Fruit fly (Drosophila melanogaster) whole organism, prepupa: ENCODE results near the gene CG33639.
A peak's percentile ranks its signal among the peaks of the same experiment; 100 is the strongest.

Experiments used
- Blimp-1 ChIP-seq: fragments of 200-800 bp; sonication (Bioruptor generic); optimal IDR thresholded peaks from 3 replicates; lab custom pipeline; 2017; ENCODE audit warnings: missing biosample characterization, missing genetic modification characterization, mild to moderate bottlenecking, moderate library complexity, missing genetic modification reagents
- CG10631 ChIP-seq: fragments of 200-800 bp; sonication (Bioruptor generic); optimal IDR thresholded peaks from 2 replicates; lab custom pipeline; 2016; ENCODE audit warnings: missing biosample characterization, missing genetic modification characterization
- CG11294 ChIP-seq: fragments of 200-800 bp; sonication (Bioruptor generic); IDR thresholded peaks from 2 replicates; pipeline ENCODE4 v1.3.6; 2022; ENCODE audit warnings: missing biosample characterization, missing genetic modification characterization
- CG11902 ChIP-seq: fragments of 200-800 bp; sonication (Bioruptor generic); optimal IDR thresholded peaks from 3 replicates; lab custom pipeline; 2016; ENCODE audit warnings: missing biosample characterization, missing genetic modification characterization
- CG15336 ChIP-seq: fragments of 200-800 bp; sonication (Bioruptor generic); IDR thresholded peaks from 2 replicates; pipeline ENCODE4 v1.3.6; 2022; ENCODE audit warnings: missing biosample characterization, missing genetic modification characterization
- CG1621 ChIP-seq: fragments of 200-800 bp; sonication (Bioruptor generic); optimal IDR thresholded peaks from 3 replicates; lab custom pipeline; 2018; ENCODE audit warnings: missing biosample characterization, mild to moderate bottlenecking, missing genetic modification characterization
- CG3032 ChIP-seq: fragments of 200-800 bp; optimal IDR thresholded peaks from 2 replicates; lab custom pipeline; 2019; ENCODE audit warnings: missing biosample characterization, mild to moderate bottlenecking, missing genetic modification characterization, moderate library complexity
- CG31627 ChIP-seq: fragments of 200-800 bp; sonication (Bioruptor generic); optimal IDR thresholded peaks from 3 replicates; lab custom pipeline; 2016; ENCODE audit warnings: missing biosample characterization, missing genetic modification characterization
- CG32006 ChIP-seq: fragments of 200-800 bp; sonication (Bioruptor generic); optimal IDR thresholded peaks from 3 replicates; lab custom pipeline; 2017; ENCODE audit warnings: missing biosample characterization, mild to moderate bottlenecking, missing genetic modification characterization
- CG34406 ChIP-seq: fragments of 200-800 bp; sonication (Bioruptor generic); optimal IDR thresholded peaks from 3 replicates; lab custom pipeline; 2016; ENCODE audit warnings: missing biosample characterization, missing genetic modification characterization
- CG3919 ChIP-seq: fragments of 200-800 bp; sonication (Bioruptor generic); optimal IDR thresholded peaks from 3 replicates; lab custom pipeline; 2016; ENCODE audit warnings: missing biosample characterization, missing genetic modification characterization
- CG4318 ChIP-seq: fragments of 200-800 bp; sonication (Bioruptor generic); optimal IDR thresholded peaks from 3 replicates; lab custom pipeline; 2017; ENCODE audit warnings: missing biosample characterization, mild to moderate bottlenecking, missing genetic modification characterization
- CG6276 ChIP-seq: fragments of 200-800 bp; sonication (Bioruptor generic); optimal IDR thresholded peaks from 2 replicates; lab custom pipeline; 2017; ENCODE audit warnings: missing biosample characterization, mild to moderate bottlenecking, missing genetic modification characterization
- CG6808 ChIP-seq: fragments of 200-800 bp; sonication (Bioruptor generic); optimal IDR thresholded peaks from 3 replicates; lab custom pipeline; 2017; ENCODE audit warnings: missing biosample characterization, missing genetic modification characterization, mild to moderate bottlenecking, moderate library complexity, missing genetic modification reagents
- CG6854 ChIP-seq: fragments of 200-800 bp; sonication (Bioruptor generic); optimal IDR thresholded peaks from 2 replicates; lab custom pipeline; 2017; ENCODE audit warnings: missing biosample characterization, mild to moderate bottlenecking, missing genetic modification characterization
- CG8119 ChIP-seq: fragments of 200-800 bp; sonication (Bioruptor generic); IDR thresholded peaks from 3 replicates; pipeline ENCODE4 v1.3.6; 2022; ENCODE audit warnings: missing biosample characterization, missing genetic modification characterization
- CG9139 ChIP-seq: fragments of 200-800 bp; sonication (Bioruptor generic); optimal IDR thresholded peaks from 3 replicates; lab custom pipeline; 2017; ENCODE audit warnings: missing biosample characterization, mild to moderate bottlenecking, missing genetic modification characterization
- Eip75B ChIP-seq: fragments of 200-800 bp; sonication (Bioruptor generic); optimal IDR thresholded peaks from 3 replicates; lab custom pipeline; 2016; ENCODE audit warnings: missing biosample characterization, missing genetic modification characterization
- Eip78C ChIP-seq: fragments of 200-800 bp; sonication (Bioruptor generic); peaks from one replicate; lab custom pipeline; 2016; ENCODE audit warnings: missing biosample characterization, missing genetic modification characterization
- Eip93F ChIP-seq: fragments of 200-800 bp; sonication (Bioruptor generic); optimal IDR thresholded peaks from 2 replicates; lab custom pipeline; 2016; ENCODE audit warnings: missing biosample characterization, mild to moderate bottlenecking, missing genetic modification characterization
- Ets21C ChIP-seq: fragments of 200-800 bp; sonication (Bioruptor generic); optimal IDR thresholded peaks from 3 replicates; lab custom pipeline; 2016; ENCODE audit warnings: missing biosample characterization, missing genetic modification characterization
- Ets96B ChIP-seq: fragments of 200-800 bp; optimal IDR thresholded peaks from 2 replicates; lab custom pipeline; 2019; ENCODE audit warnings: missing biosample characterization, mild to moderate bottlenecking, missing genetic modification characterization, moderate library complexity
- Gug ChIP-seq: fragments of 200-800 bp; sonication (Bioruptor generic); IDR thresholded peaks from 2 replicates; pipeline ENCODE4 v1.3.6; 2022; ENCODE audit warnings: missing biosample characterization, missing genetic modification characterization
- Hr38 ChIP-seq: sonication (Bioruptor generic); optimal IDR thresholded peaks from 2 replicates; lab custom pipeline; 2016; ENCODE audit warnings: missing biosample characterization, missing genetic modification characterization
- Hr39 ChIP-seq: fragments of 200-800 bp; sonication (Bioruptor generic); optimal IDR thresholded peaks from 2 replicates; lab custom pipeline; 2016; ENCODE audit warnings: missing biosample characterization, missing genetic modification characterization
- Met ChIP-seq: fragments of 200-800 bp; sonication (Bioruptor generic); optimal IDR thresholded peaks from 3 replicates; lab custom pipeline; 2016; ENCODE audit warnings: missing biosample characterization, missing genetic modification characterization
- OdsH ChIP-seq: fragments of 200-800 bp; sonication (Bioruptor generic); optimal IDR thresholded peaks from 3 replicates; lab custom pipeline; 2016; ENCODE audit warnings: missing biosample characterization, missing genetic modification characterization
- Smox ChIP-seq: fragments of 200-800 bp; sonication (Bioruptor generic); optimal IDR thresholded peaks from 3 replicates; lab custom pipeline; 2016; ENCODE audit warnings: missing biosample characterization, missing genetic modification characterization
- Sox102F ChIP-seq: fragments of 200-800 bp; sonication (Bioruptor generic); optimal IDR thresholded peaks from 2 replicates; lab custom pipeline; 2016; ENCODE audit warnings: missing biosample characterization, mild to moderate bottlenecking, missing genetic modification characterization
- Sox14 ChIP-seq: fragments of 200-800 bp; sonication (Bioruptor generic); optimal IDR thresholded peaks from 3 replicates; lab custom pipeline; 2016; ENCODE audit warnings: missing biosample characterization, missing genetic modification characterization
- acj6 ChIP-seq: fragments of 200-800 bp; sonication (Bioruptor generic); optimal IDR thresholded peaks from 3 replicates; lab custom pipeline; 2016; ENCODE audit warnings: missing biosample characterization, missing genetic modification characterization
- cyc ChIP-seq: fragments of 200-800 bp; sonication (Bioruptor generic); optimal IDR thresholded peaks from 3 replicates; lab custom pipeline; 2016; ENCODE audit warnings: missing biosample characterization, missing genetic modification characterization
- dac ChIP-seq: fragments of 200-800 bp; sonication (Bioruptor generic); optimal IDR thresholded peaks from 2 replicates; lab custom pipeline; 2017; ENCODE audit warnings: missing biosample characterization, mild to moderate bottlenecking, missing genetic modification characterization
- dsx ChIP-seq: fragments of 200-800 bp; optimal IDR thresholded peaks from 3 replicates; lab custom pipeline; 2019; ENCODE audit warnings: missing biosample characterization, mild to moderate bottlenecking, missing genetic modification characterization, moderate library complexity; ENCODE audit not compliant: poor library complexity, severe bottlenecking
- eg ChIP-seq: fragments of 200-800 bp; sonication (Bioruptor generic); IDR thresholded peaks from 3 replicates; pipeline ENCODE4 v1.3.6; 2022; ENCODE audit warnings: missing biosample characterization, missing genetic modification characterization
- esn ChIP-seq: fragments of 200-800 bp; sonication (Bioruptor generic); optimal IDR thresholded peaks from 2 replicates; lab custom pipeline; 2016; ENCODE audit warnings: missing biosample characterization, mild to moderate bottlenecking, missing genetic modification characterization, moderate library complexity
- fd59A ChIP-seq: fragments of 200-800 bp; sonication (Bioruptor generic); optimal IDR thresholded peaks from 2 replicates; lab custom pipeline; 2017; ENCODE audit warnings: missing biosample characterization, mild to moderate bottlenecking, missing genetic modification characterization, missing genetic modification reagents
- fd85E ChIP-seq: fragments of 200-800 bp; sonication (Bioruptor generic); optimal IDR thresholded peaks from 3 replicates; lab custom pipeline; 2016; ENCODE audit warnings: missing biosample characterization, missing genetic modification characterization
- fkh ChIP-seq: fragments of 200-800 bp; sonication (Bioruptor generic); optimal IDR thresholded peaks from 3 replicates; lab custom pipeline; 2017; ENCODE audit warnings: missing biosample characterization, mild to moderate bottlenecking, missing genetic modification characterization, moderate library complexity
- lz ChIP-seq: fragments of 200-800 bp; sonication (Bioruptor generic); optimal IDR thresholded peaks from 3 replicates; lab custom pipeline; 2016; ENCODE audit warnings: missing biosample characterization, missing genetic modification characterization
- ss ChIP-seq, 2 experiments: fragments of 200-800 bp; sonication (Bioruptor generic); optimal IDR thresholded peaks; 2 replicates in 1 of 2; 3 replicates in 1 of 2; lab custom pipeline; 2017 to 2018; ENCODE audit warnings: mild to moderate bottlenecking in 2 of 2, missing biosample characterization in 2 of 2, missing genetic modification characterization in 2 of 2, moderate library complexity in 1 of 2
- svp ChIP-seq: fragments of 200-800 bp; sonication (Bioruptor generic); peaks from one replicate; lab custom pipeline; 2016; ENCODE audit warnings: missing biosample characterization, missing genetic modification characterization
- topi ChIP-seq: fragments of 200-800 bp; sonication (Bioruptor generic); optimal IDR thresholded peaks from 3 replicates; lab custom pipeline; 2016; ENCODE audit warnings: missing biosample characterization, missing genetic modification characterization

CG33639 gene

dm6 chrX:18272422-18272821, 46.5 kb upstream of the CG33639 start (continued):
- peak; percentile 67 for TF ChIP-seq CG34406 (GFP tag; lab: Kevin White, UChicago)
- peak; percentile 66 for TF ChIP-seq acj6
- TF ChIP-seq CG6808 (GFP tag; lab: Kevin White, UChicago) = peak; percentile 77
- no peak for TF ChIP-seq Eip93F (GFP tag; lab: Kevin White, UChicago)
- TF ChIP-seq CG6854 (GFP tag; lab: Kevin White, UChicago) = peak; percentile 19
- TF ChIP-seq CG4318 (GFP tag; lab: Kevin White, UChicago) = peak; percentile 65
- peak; percentile 62 for TF ChIP-seq Ets96B (tag; lab: Kevin White, UChicago)
- TF ChIP-seq Hr39 (GFP tag; lab: Kevin White, UChicago) = no peak
- TF ChIP-seq ss (GFP tag; optimal IDR thresholded peaks at IDR 0.05; lab: Kevin White, UChicago) = peak; percentile 46 to 77
- peak; percentile 31 for TF ChIP-seq lz (GFP tag; lab: Kevin White, UChicago)
- no peak for TF ChIP-seq CG11294
- peak; percentile 49 for TF ChIP-seq CG11902 (GFP tag; lab: Kevin White, UChicago)
- peak; percentile 38; the same call in 1 of the 2 replicates for TF ChIP-seq CG15336 (GFP tag; lab: Robert Waterston, UW)
- TF ChIP-seq Sox14 (GFP tag; lab: Kevin White, UChicago) = peak; percentile 5
- TF ChIP-seq cyc = peak; percentile 54
- peak; percentile 30 for TF ChIP-seq Blimp-1 (GFP tag; lab: Kevin White, UChicago)
- no peak for TF ChIP-seq Hr38 (GFP tag; lab: Kevin White, UChicago)
- peak; percentile 60 for TF ChIP-seq CG8119

- no peak for TF ChIP-seq svp (GFP tag; lab: Kevin White, UChicago)
- peak; percentile 9 for TF ChIP-seq CG1621 (tag; lab: Kevin White, UChicago)
These were observed 41.0 kb upstream of the CG33639 start for dm6 chrX:18266846-18267245.

- TF ChIP-seq esn (GFP tag; lab: Kevin White, UChicago) (peak; percentile 38), CG31627 (no peak), ss (GFP tag; optimal IDR thresholded peaks at IDR 0.05; lab: Kevin White, UChicago) (no peak), Eip78C (GFP tag; lab: Kevin White, UChicago) (no peak), CG32006 (no peak), CG1621 (tag; lab: Kevin White, UChicago) (no peak), fkh (GFP tag; lab: Kevin White, UChicago) (no peak), Eip93F (GFP tag; lab: Kevin White, UChicago) (no peak), CG6276 (GFP tag; lab: Kevin White, UChicago) (no peak), cyc (no peak), Blimp-1 (GFP tag; lab: Kevin White, UChicago) (no peak), topi (GFP tag; lab: Kevin White, UChicago) (peak; percentile 29), CG11294 (no peak), dac (GFP tag; lab: Kevin White, UChicago) (no peak), dsx (no peak), fd85E (GFP tag; lab: Kevin White, UChicago) (no peak), CG4318 (GFP tag; lab: Kevin White, UChicago) (no peak), svp (GFP tag; lab: Kevin White, UChicago) (peak; percentile 70), Eip75B (GFP tag; lab: Kevin White, UChicago) (no peak), Met (GFP tag; lab: Kevin White, UChicago) (peak; percentile 36), fd59A (no peak), Hr39 (GFP tag; lab: Kevin White, UChicago) (peak; percentile 16), Sox14 (GFP tag; lab: Kevin White, UChicago) (no peak), Smox (GFP tag; lab: Kevin White, UChicago) (peak; percentile 22)
These were observed 37.5 kb upstream of the CG33639 start for dm6 chrX:18263382-18263781.

dm6 chrX:18262151-18262550, 36.3 kb upstream of the CG33639 start:
- TF ChIP-seq CG9139 (GFP tag; lab: Kevin White, UChicago) (no peak), CG8119 (0 out of 3 replicates have a peak, but pooled peaks have one; percentile 19), CG1621 (tag; lab: Kevin White, UChicago) (no peak), CG15336 (GFP tag; lab: Robert Waterston, UW) (no peak), Eip75B (GFP tag; lab: Kevin White, UChicago) (no peak), Eip93F (GFP tag; lab: Kevin White, UChicago) (no peak), Eip78C (GFP tag; lab: Kevin White, UChicago) (peak; percentile 76), CG3032 (tag; lab: Kevin White, UChicago) (peak; percentile 18), Ets21C (GFP tag; lab: Kevin White, UChicago) (no peak), CG4318 (GFP tag; lab: Kevin White, UChicago) (peak; percentile 11), CG32006 (peak; percentile 38), Gug (GFP tag; lab: Robert Waterston, UW) (no peak), CG6276 (GFP tag; lab: Kevin White, UChicago) (no peak), CG10631 (GFP tag; lab: Kevin White, UChicago) (peak; percentile 7), OdsH (GFP tag; lab: Kevin White, UChicago) (no peak), eg (GFP tag; lab: Robert Waterston, UW) (no peak), Ets96B (tag; lab: Kevin White, UChicago) (peak; percentile 11), ss (GFP tag; optimal IDR thresholded peaks at IDR 0.05; lab: Kevin White, UChicago) (peak in 1 of 2 experiments; percentile 29), cyc (no peak), Met (GFP tag; lab: Kevin White, UChicago) (no peak), acj6 (no peak), lz (GFP tag; lab: Kevin White, UChicago) (no peak), Sox14 (GFP tag; lab: Kevin White, UChicago) (no peak), Sox102F (GFP tag; lab: Kevin White, UChicago) (no peak), CG3919 (GFP tag; lab: Kevin White, UChicago) (no peak)
